Fruit fly (Drosophila melanogaster) whole organism, embryonic: ENCODE data around the gene Wdr33.

ENCODE experiments used
- Aef1 ChIP-seq: fragments of 200-800 bp; sonication (Bioruptor generic); IDR thresholded peaks from 3 replicates; pipeline ENCODE4 v1.3.6; 2022; ENCODE audit warnings: missing biosample characterization, missing genetic modification characterization
- Blimp-1 ChIP-seq: fragments of 200-800 bp; sonication (Bioruptor generic); optimal IDR thresholded peaks from 3 replicates; lab custom pipeline; 2018; ENCODE audit warnings: missing biosample characterization, missing genetic modification characterization, mild to moderate bottlenecking, moderate library complexity, missing genetic modification reagents
- BtbVII ChIP-seq: fragments of 200-800 bp; sonication (Bioruptor generic); optimal IDR thresholded peaks from 3 replicates; lab custom pipeline; 2017; ENCODE audit warnings: missing biosample characterization, mild to moderate bottlenecking, missing genetic modification characterization
- CG10462 ChIP-seq: fragments of 200-800 bp; sonication (Bioruptor generic); optimal IDR thresholded peaks from 2 replicates; lab custom pipeline; 2016; ENCODE audit warnings: missing biosample characterization, missing genetic modification characterization
- CG11696 ChIP-seq: fragments of 200-800 bp; sonication (Bioruptor generic); IDR thresholded peaks from 2 replicates; pipeline ENCODE4 v1.3.6; 2022; ENCODE audit warnings: missing biosample characterization, missing genetic modification characterization
- CG12942 ChIP-seq: fragments of 200-800 bp; sonication (Bioruptor generic); optimal IDR thresholded peaks from 3 replicates; lab custom pipeline; 2016; ENCODE audit warnings: missing biosample characterization, missing genetic modification characterization
- CG13775 ChIP-seq: fragments of 200-800 bp; sonication (Bioruptor generic); optimal IDR thresholded peaks from 3 replicates; lab custom pipeline; 2017; ENCODE audit warnings: missing biosample characterization, mild to moderate bottlenecking, missing genetic modification characterization
- CG14860 ChIP-seq: fragments of 200-800 bp; sonication (Bioruptor generic); IDR thresholded peaks from 3 replicates; pipeline ENCODE4 v1.3.6; 2022; ENCODE audit warnings: missing biosample characterization, missing genetic modification characterization; ENCODE audit not compliant: partially characterized antibody
- CG1529 ChIP-seq: fragments of 200-800 bp; sonication (Bioruptor generic); optimal IDR thresholded peaks from 3 replicates; lab custom pipeline; 2018; ENCODE audit warnings: missing biosample characterization, missing genetic modification characterization
- CG30431 ChIP-seq: fragments of 200-800 bp; sonication (Bioruptor generic); optimal IDR thresholded peaks from 2 replicates; lab custom pipeline; 2017; ENCODE audit warnings: missing biosample characterization, missing genetic modification characterization
- CG31224 ChIP-seq: fragments of 200-800 bp; sonication (Bioruptor generic); IDR thresholded peaks from 2 replicates; pipeline ENCODE4 v1.3.6; 2022; ENCODE audit warnings: missing biosample characterization, missing genetic modification characterization
- CG5180 ChIP-seq: fragments of 200-800 bp; sonication (Bioruptor generic); optimal IDR thresholded peaks from 3 replicates; lab custom pipeline; 2017; ENCODE audit warnings: missing biosample characterization, missing genetic modification characterization, mild to moderate bottlenecking, moderate library complexity, missing genetic modification reagents
- CG6813 ChIP-seq: fragments of 200-800 bp; sonication (Bioruptor generic); optimal IDR thresholded peaks from 2 replicates; lab custom pipeline; 2017; ENCODE audit warnings: missing biosample characterization, missing genetic modification characterization, mild to moderate bottlenecking, moderate library complexity, missing genetic modification reagents
- CG7745 ChIP-seq: fragments of 200-800 bp; sonication (Bioruptor generic); optimal IDR thresholded peaks from 2 replicates; lab custom pipeline; 2018; ENCODE audit warnings: missing biosample characterization, mild to moderate bottlenecking, missing genetic modification characterization, moderate library complexity
- CG8281 ChIP-seq: fragments of 200-800 bp; sonication (Bioruptor generic); optimal IDR thresholded peaks from 2 replicates; lab custom pipeline; 2018; ENCODE audit warnings: missing biosample characterization, mild to moderate bottlenecking, missing genetic modification characterization, moderate library complexity
- CG9215 ChIP-seq: fragments of 200-800 bp; sonication (Bioruptor generic); IDR thresholded peaks from 2 replicates; pipeline ENCODE4 v1.3.6; 2022; ENCODE audit warnings: missing biosample characterization, missing genetic modification characterization
- CG9609 ChIP-seq: fragments of 200-800 bp; sonication (Bioruptor generic); optimal IDR thresholded peaks from 3 replicates; lab custom pipeline; 2016; ENCODE audit warnings: missing biosample characterization, missing genetic modification characterization
- CrebB ChIP-seq: fragments of 200-800 bp; sonication (Bioruptor generic); optimal IDR thresholded peaks from 3 replicates; lab custom pipeline; 2018; ENCODE audit warnings: missing biosample characterization, mild to moderate bottlenecking, missing genetic modification characterization
- D ChIP-seq, 2 experiments: fragments of 200-800 bp in 1 of 2; fragments of >200 bp in 1 of 2; sonication (Bioruptor generic) in 1 of 2; optimal IDR thresholded peaks; 2 replicates in 1 of 2; 3 replicates in 1 of 2; lab custom pipeline; 2017; ENCODE audit warnings: mild to moderate bottlenecking in 1 of 2, missing biosample characterization in 1 of 2, missing genetic modification characterization in 1 of 2, missing genetic modification reagents in 1 of 2
- Ets97D ChIP-seq: fragments of 200-800 bp; sonication (Bioruptor generic); optimal IDR thresholded peaks from 3 replicates; lab custom pipeline; 2016; ENCODE audit warnings: missing biosample characterization, missing genetic modification characterization
- Meics ChIP-seq: fragments of 200-800 bp; sonication (Bioruptor generic); optimal IDR thresholded peaks from 2 replicates; lab custom pipeline; 2017; ENCODE audit warnings: missing biosample characterization, mild to moderate bottlenecking, missing genetic modification characterization
- Mrtf ChIP-seq: fragments of 200-800 bp; sonication (Bioruptor generic); IDR thresholded peaks from 3 replicates; pipeline ENCODE4 v1.3.6; 2022; ENCODE audit warnings: missing biosample characterization, missing genetic modification characterization
- Nf-YC ChIP-seq: fragments of 200-800 bp; optimal IDR thresholded peaks from 3 replicates; lab custom pipeline; 2019; ENCODE audit warnings: missing biosample characterization, mild to moderate bottlenecking, missing genetic modification characterization, moderate library complexity
- Ravus ChIP-seq: fragments of 200-800 bp; sonication (Bioruptor generic); IDR thresholded peaks from 2 replicates; pipeline ENCODE4 v1.3.6; 2022; ENCODE audit warnings: missing biosample characterization, missing genetic modification characterization
- Vsx1 ChIP-seq: fragments of 200-800 bp; sonication (Bioruptor generic); optimal IDR thresholded peaks from 2 replicates; lab custom pipeline; 2017; ENCODE audit warnings: missing biosample characterization, mild to moderate bottlenecking, missing genetic modification characterization, missing genetic modification reagents
- abd-A ChIP-seq: fragments of 200-800 bp; sonication (Bioruptor generic); optimal IDR thresholded peaks from 3 replicates; lab custom pipeline; 2019; ENCODE audit warnings: missing biosample characterization, mild to moderate bottlenecking, missing genetic modification characterization, moderate library complexity
- ac ChIP-seq: fragments of 200-800 bp; sonication (Bioruptor generic); optimal IDR thresholded peaks from 3 replicates; lab custom pipeline; 2017; ENCODE audit warnings: missing biosample characterization, mild to moderate bottlenecking, missing genetic modification characterization
- amos ChIP-seq: fragments of 200-800 bp; sonication (Bioruptor generic); IDR thresholded peaks from 2 replicates; pipeline ENCODE4 v1.3.6; 2022; ENCODE audit warnings: missing biosample characterization, missing genetic modification characterization; ENCODE audit not compliant: partially characterized antibody
- bcd ChIP-seq: fragments of 200-800 bp; sonication (Bioruptor generic); optimal IDR thresholded peaks from 2 replicates; lab custom pipeline; 2017; ENCODE audit warnings: missing biosample characterization, mild to moderate bottlenecking, missing genetic modification characterization
- chif ChIP-seq, 2 experiments: fragments of 200-800 bp; sonication (Bioruptor generic); optimal IDR thresholded peaks; 3 replicates each; lab custom pipeline; 2016; ENCODE audit warnings: missing biosample characterization in 2 of 2, missing genetic modification characterization in 2 of 2
- croc ChIP-seq: fragments of 200-800 bp; sonication (Bioruptor generic); conservative IDR thresholded peaks from 3 replicates; pipeline ENCODE4 v1.3.6; 2022; ENCODE audit warnings: missing biosample characterization, missing genetic modification characterization
- crp ChIP-seq, 2 experiments: fragments of 200-800 bp; sonication (Bioruptor generic); optimal IDR thresholded peaks; 2 replicates in 1 of 2; 3 replicates in 1 of 2; lab custom pipeline; 2017; ENCODE audit warnings: missing biosample characterization in 2 of 2, missing genetic modification characterization in 2 of 2, mild to moderate bottlenecking in 1 of 2, moderate library complexity in 1 of 2
- dati ChIP-seq: fragments of 200-800 bp; sonication (Bioruptor generic); IDR thresholded peaks from 2 replicates; pipeline ENCODE4 v1.3.6; 2022; ENCODE audit warnings: missing biosample characterization, missing genetic modification characterization
- esg ChIP-seq: fragments of 200-800 bp; sonication (Bioruptor generic); conservative IDR thresholded peaks from 2 replicates; pipeline ENCODE4 v1.3.6; 2022; ENCODE audit warnings: missing biosample characterization, missing genetic modification characterization
- eyg ChIP-seq: fragments of 200-800 bp; sonication (Bioruptor generic); optimal IDR thresholded peaks from 3 replicates; lab custom pipeline; 2016; ENCODE audit warnings: missing biosample characterization, missing genetic modification characterization
- fd3F ChIP-seq: fragments of 200-800 bp; sonication (Bioruptor generic); optimal IDR thresholded peaks from 2 replicates; lab custom pipeline; 2018; ENCODE audit warnings: missing biosample characterization, mild to moderate bottlenecking, missing genetic modification characterization, moderate library complexity
- ftz-f1 ChIP-seq: fragments of 200-800 bp; sonication (Bioruptor generic); optimal IDR thresholded peaks from 2 replicates; lab custom pipeline; 2016; ENCODE audit warnings: missing biosample characterization, missing genetic modification characterization
- gcm ChIP-seq: fragments of 200-800 bp; sonication (Bioruptor generic); optimal IDR thresholded peaks from 2 replicates; lab custom pipeline; 2019; ENCODE audit warnings: missing biosample characterization, mild to moderate bottlenecking, missing genetic modification characterization, moderate library complexity
- ham ChIP-seq: fragments of 200-800 bp; sonication (Bioruptor generic); IDR thresholded peaks from 2 replicates; pipeline ENCODE4 v1.3.6; 2022; ENCODE audit warnings: missing biosample characterization, missing genetic modification characterization
- lmd ChIP-seq: fragments of 200-800 bp; sonication (Bioruptor generic); IDR thresholded peaks from 2 replicates; pipeline ENCODE4 v1.3.6; 2022; ENCODE audit warnings: missing biosample characterization, missing genetic modification characterization
- mld ChIP-seq: fragments of 200-800 bp; sonication (Bioruptor generic); IDR thresholded peaks from 3 replicates; pipeline ENCODE4 v1.3.6; 2022; ENCODE audit warnings: missing biosample characterization, missing genetic modification characterization; ENCODE audit not compliant: partially characterized antibody
- pho ChIP-seq: fragments of 200-800 bp; sonication (Bioruptor generic); optimal IDR thresholded peaks from 2 replicates; lab custom pipeline; 2016; ENCODE audit warnings: missing biosample characterization, missing genetic modification characterization
- pnt ChIP-seq: fragments of 200-800 bp; sonication (Bioruptor generic); optimal IDR thresholded peaks from 3 replicates; lab custom pipeline; 2016; ENCODE audit warnings: missing biosample characterization, missing genetic modification characterization
- pros ChIP-seq: fragments of 200-800 bp; sonication (Bioruptor generic); optimal IDR thresholded peaks from 3 replicates; lab custom pipeline; 2019; ENCODE audit warnings: missing biosample characterization, mild to moderate bottlenecking, missing genetic modification characterization, moderate library complexity
- sens ChIP-seq: fragments of 200-800 bp; sonication (Bioruptor generic); peaks from one replicate; lab custom pipeline; 2016; ENCODE audit warnings: missing biosample characterization, missing genetic modification characterization
- sqz ChIP-seq: fragments of 200-800 bp; sonication (Bioruptor generic); optimal IDR thresholded peaks from 3 replicates; lab custom pipeline; 2018; ENCODE audit warnings: missing biosample characterization, mild to moderate bottlenecking, missing genetic modification characterization
- vvl ChIP-seq: fragments of 200-800 bp; sonication (Bioruptor generic); IDR thresholded peaks from 2 replicates; pipeline ENCODE4 v1.3.6; 2022; ENCODE audit warnings: missing biosample characterization, missing genetic modification characterization
- zf30C ChIP-seq: fragments of 200-800 bp; sonication (Bioruptor generic); optimal IDR thresholded peaks from 3 replicates; lab custom pipeline; 2018; ENCODE audit warnings: missing biosample characterization, mild to moderate bottlenecking, missing genetic modification characterization
- zfh1 ChIP-seq: fragments of 200-800 bp; sonication (Bioruptor generic); IDR thresholded peaks from 3 replicates; pipeline ENCODE4 v1.3.6; 2022; ENCODE audit warnings: missing biosample characterization, missing genetic modification characterization
- zfh2 ChIP-seq: fragments of 200-800 bp; sonication (Bioruptor generic); optimal IDR thresholded peaks from 2 replicates; lab custom pipeline; 2016; ENCODE audit warnings: missing biosample characterization, missing genetic modification characterization

Gene Wdr33

dm6 chr3R:5686049-5686757 is 25.8 kb downstream of the Wdr33 start (continued):
- TF ChIP-seq D (optimal IDR thresholded peaks at IDR 0.05; lab: Kevin White, UChicago) (peak; percentile 7), D (GFP tag; optimal IDR thresholded peaks at IDR 0.05; lab: Kevin White, UChicago) (peak; percentile 33), Ravus (no peak), pros (GFP tag; lab: Kevin White, UChicago) (no peak), bcd (GFP tag; lab: Kevin White, UChicago) (peak; percentile 53), CG31224 (GFP tag; lab: Robert Waterston, UW) (no peak), BtbVII (GFP tag; lab: Kevin White, UChicago) (peak; percentile 25), chif (GFP tag; optimal IDR thresholded peaks at IDR 0.05; lab: Kevin White, UChicago) (peak in 1 of 2 experiments; percentile 22), amos (no peak), CG13775 (no peak), CG9609 (GFP tag; lab: Kevin White, UChicago) (peak; percentile 38), ac (GFP tag; lab: Kevin White, UChicago) (no peak), pnt (no peak), crp (GFP tag; optimal IDR thresholded peaks at IDR 0.05; lab: Kevin White, UChicago) (no peak), CG9215 (GFP tag; lab: Robert Waterston, UW) (no peak), CG8281 (tag; lab: Kevin White, UChicago) (no peak), zfh2 (no peak), ham (GFP tag; lab: Robert Waterston, UW) (no peak), lmd (GFP tag; lab: Robert Waterston, UW) (peak; percentile 61), CG1529 (no peak), Ets97D (GFP tag; lab: Kevin White, UChicago) (no peak), dati (no peak), ftz-f1 (GFP tag; lab: Kevin White, UChicago) (no peak), CG30431 (GFP tag; lab: Kevin White, UChicago) (peak; percentile 18), croc (peak; percentile 13; the same call in 1 of the 3 replicates), CG11696 (GFP tag; lab: Robert Waterston, UW) (no peak), mld (GFP tag; lab: Robert Waterston, UW) (no peak), gcm (GFP tag; lab: Kevin White, UChicago) (peak; percentile 7), Meics (GFP tag; lab: Kevin White, UChicago) (peak; percentile 68), zf30C (GFP tag; lab: Kevin White, UChicago) (no peak), CG14860 (no peak), CG6813 (GFP tag; lab: Kevin White, UChicago) (peak; percentile 36), CG12942 (GFP tag; lab: Kevin White, UChicago) (no peak), CrebB (tag; lab: Kevin White, UChicago) (no peak), fd3F (GFP tag; lab: Kevin White, UChicago) (peak; percentile 5), esg (GFP tag; lab: Robert Waterston, UW) (peak; percentile 25; the same call in 1 of the 2 replicates), eyg (no peak), Blimp-1 (GFP tag; lab: Kevin White, UChicago) (peak; percentile 43)

dm6 chr3R:5689626-5690025 is 29.2 kb downstream of the Wdr33 start:
- TF ChIP-seq Mrtf (GFP tag; lab: Robert Waterston, UW) (no peak), gcm (GFP tag; lab: Kevin White, UChicago) (no peak), CG5180 (GFP tag; lab: Kevin White, UChicago) (no peak), sens (GFP tag; lab: Kevin White, UChicago) (peak; percentile 11), Vsx1 (GFP tag; lab: Kevin White, UChicago) (no peak), sqz (GFP tag; lab: Kevin White, UChicago) (no peak), vvl (GFP tag; lab: Robert Waterston, UW) (peak; percentile 57), CG10462 (GFP tag; lab: Kevin White, UChicago) (no peak), abd-A (tag; lab: Kevin White, UChicago) (peak; percentile 82), Aef1 (GFP tag; lab: Robert Waterston, UW) (no peak), pho (GFP tag; lab: Kevin White, UChicago) (no peak), Nf-YC (tag; lab: Kevin White, UChicago) (no peak), CG14860 (0 out of 3 replicates have a peak, but pooled peaks have one; percentile 13), CG7745 (tag; lab: Kevin White, UChicago) (no peak), zfh1 (GFP tag; lab: Robert Waterston, UW) (no peak)
